Worm (Caenorhabditis elegans) whole organism, L2 larva: ENCODE measurements around the gene C18H7.11.
A peak's percentile ranks its signal among the peaks of the same experiment; 100 is the strongest.

ENCODE experiments used
- C34F6.9 ChIP-seq: fragments of 150-350 bp; optimal IDR thresholded peaks from 2 replicates; lab custom pipeline; 2014; ENCODE audit warnings: missing biosample characterization, missing genetic modification characterization
- Y55F3AM.14 ChIP-seq: fragments of 200-800 bp; sonication (Bioruptor generic); optimal IDR thresholded peaks from 2 replicates; lab custom pipeline; 2018; ENCODE audit warnings: mild to moderate bottlenecking, missing genetic modification characterization, missing compliant biosample characterization
- ZK546.5 ChIP-seq: sonication (generic microtip); optimal IDR thresholded peaks from 2 replicates; lab custom pipeline; 2017; ENCODE audit warnings: missing biosample characterization, missing genetic modification characterization
- aly-2 ChIP-seq: fragments of 150-350 bp; optimal IDR thresholded peaks from 2 replicates; lab custom pipeline; 2014; ENCODE audit warnings: missing biosample characterization, missing genetic modification characterization
- blmp-1 ChIP-seq: sonication (generic microtip); optimal IDR thresholded peaks from 2 replicates; lab custom pipeline; 2017; ENCODE audit warnings: missing genetic modification characterization, mild to moderate bottlenecking, missing compliant biosample characterization, antibody characterized with exemption, moderate library complexity; ENCODE audit not compliant: insufficient read depth
- ceh-16 ChIP-seq: fragments of 150-350 bp; optimal IDR thresholded peaks from 2 replicates; lab custom pipeline; 2014; ENCODE audit warnings: missing biosample characterization, missing genetic modification characterization
- ceh-82 ChIP-seq: fragments of 150-350 bp; optimal IDR thresholded peaks from 2 replicates; lab custom pipeline; 2014; ENCODE audit warnings: missing biosample characterization, missing genetic modification characterization
- crh-2 ChIP-seq: sonication (generic microtip); optimal IDR thresholded peaks from 2 replicates; lab custom pipeline; 2017; ENCODE audit warnings: missing biosample characterization, missing genetic modification characterization
- egl-27 ChIP-seq: sonication (generic microtip); optimal IDR thresholded peaks from 3 replicates; lab custom pipeline; 2017; ENCODE audit warnings: missing biosample characterization, missing genetic modification reagents, missing genetic modification characterization
- elt-1 ChIP-seq: fragments of 150-350 bp; optimal IDR thresholded peaks from 2 replicates; lab custom pipeline; 2014; ENCODE audit warnings: missing biosample characterization, missing genetic modification characterization
- elt-3 ChIP-seq: sonication (generic microtip); optimal IDR thresholded peaks from 2 replicates; lab custom pipeline; 2017; ENCODE audit warnings: missing biosample characterization, missing genetic modification characterization
- fos-1 ChIP-seq: fragments of 150-350 bp; optimal IDR thresholded peaks from 2 replicates; lab custom pipeline; 2014; ENCODE audit warnings: missing biosample characterization, missing genetic modification characterization
- lin-11 ChIP-seq: fragments of 150-350 bp; sonication (generic microtip); optimal IDR thresholded peaks from 2 replicates; lab custom pipeline; 2014; ENCODE audit warnings: missing biosample characterization, missing genetic modification characterization, inconsistent platforms, mixed read lengths
- lin-13 ChIP-seq: fragments of 150-350 bp; optimal IDR thresholded peaks from 2 replicates; lab custom pipeline; 2014; ENCODE audit warnings: missing biosample characterization, missing genetic modification reagents, missing genetic modification characterization
- lin-39 ChIP-seq: fragments of 150-350 bp; optimal IDR thresholded peaks from 2 replicates; lab custom pipeline; 2014; ENCODE audit warnings: missing biosample characterization, missing genetic modification reagents, missing genetic modification characterization
- lsy-2 ChIP-seq, 2 experiments: fragments of 150-350 bp in 1 of 2; sonication (generic microtip) in 1 of 2; optimal IDR thresholded peaks; 2 replicates each; lab custom pipeline; 2014 to 2017; ENCODE audit warnings: missing biosample characterization in 2 of 2, missing genetic modification characterization in 2 of 2
- mbf-1 ChIP-seq: sonication (generic microtip); optimal IDR thresholded peaks from 2 replicates; lab custom pipeline; 2017; ENCODE audit warnings: missing biosample characterization, missing genetic modification characterization
- nhr-11 ChIP-seq: fragments of 150-350 bp; optimal IDR thresholded peaks from 2 replicates; lab custom pipeline; 2014; ENCODE audit warnings: missing biosample characterization, missing genetic modification characterization
- nhr-12 ChIP-seq: fragments of 150-350 bp; optimal IDR thresholded peaks from 2 replicates; lab custom pipeline; 2014; ENCODE audit warnings: missing biosample characterization, missing genetic modification characterization
- nhr-129 ChIP-seq: fragments of 150-350 bp; optimal IDR thresholded peaks from 2 replicates; lab custom pipeline; 2014; ENCODE audit warnings: missing biosample characterization, missing genetic modification characterization
- nhr-21 ChIP-seq: fragments of 150-350 bp; optimal IDR thresholded peaks from 2 replicates; lab custom pipeline; 2014; ENCODE audit warnings: missing biosample characterization, missing genetic modification characterization
- nhr-23 ChIP-seq: fragments of 150-350 bp; optimal IDR thresholded peaks from 2 replicates; lab custom pipeline; 2014; ENCODE audit warnings: missing biosample characterization, missing genetic modification reagents, missing genetic modification characterization
- nhr-237 ChIP-seq: fragments of 150-350 bp; optimal IDR thresholded peaks from 2 replicates; lab custom pipeline; 2014; ENCODE audit warnings: missing biosample characterization, missing genetic modification characterization
- nhr-25 ChIP-seq: fragments of 150-350 bp; sonication (generic microtip); optimal IDR thresholded peaks from 3 replicates; lab custom pipeline; 2014; ENCODE audit warnings: missing biosample characterization, missing genetic modification characterization
- nhr-77 ChIP-seq: fragments of 150-350 bp; optimal IDR thresholded peaks from 2 replicates; lab custom pipeline; 2014; ENCODE audit warnings: missing biosample characterization, missing genetic modification characterization
- sem-4 ChIP-seq: fragments of 150-350 bp; optimal IDR thresholded peaks from 2 replicates; lab custom pipeline; 2014; ENCODE audit warnings: missing biosample characterization, missing genetic modification reagents, missing genetic modification characterization
- skn-1 ChIP-seq: sonication (generic microtip); optimal IDR thresholded peaks from 2 replicates; lab custom pipeline; 2017; ENCODE audit warnings: missing biosample characterization, missing genetic modification characterization
- sma-3 ChIP-seq: sonication (generic microtip); optimal IDR thresholded peaks from 2 replicates; lab custom pipeline; 2016; ENCODE audit warnings: missing genetic modification reagents, missing genetic modification characterization, missing compliant biosample characterization
- sma-9 ChIP-seq, 2 experiments: fragments of 150-350 bp in 1 of 2; sonication (generic microtip) in 1 of 2; optimal IDR thresholded peaks; 2 replicates each; lab custom pipeline; 2014 to 2016; ENCODE audit warnings: missing genetic modification characterization in 2 of 2, mild to moderate bottlenecking in 1 of 2, missing biosample characterization in 1 of 2, missing compliant biosample characterization in 1 of 2, missing genetic modification reagents in 1 of 2, moderate library complexity in 1 of 2
- unc-39 ChIP-seq: fragments of 150-350 bp; optimal IDR thresholded peaks from 2 replicates; lab custom pipeline; 2014; ENCODE audit warnings: missing biosample characterization, missing genetic modification characterization
- unc-55 ChIP-seq: fragments of 150-350 bp; sonication (generic microtip); optimal IDR thresholded peaks from 3 replicates; lab custom pipeline; 2014; ENCODE audit warnings: missing biosample characterization, missing genetic modification reagents, missing genetic modification characterization
- ztf-1 ChIP-seq: fragments of 200-800 bp; sonication (Bioruptor generic); conservative IDR thresholded peaks from 2 replicates; pipeline ENCODE4 v1.3.6; 2022; ENCODE audit warnings: missing genetic modification characterization, missing compliant biosample characterization
- ztf-11 ChIP-seq: sonication (generic microtip); optimal IDR thresholded peaks from 2 replicates; lab custom pipeline; 2017; ENCODE audit warnings: missing biosample characterization, missing genetic modification characterization
- ztf-4 ChIP-seq: fragments of 150-350 bp; optimal IDR thresholded peaks from 2 replicates; lab custom pipeline; 2014; ENCODE audit warnings: missing biosample characterization, missing genetic modification characterization

The C18H7.11 gene

DNA sequence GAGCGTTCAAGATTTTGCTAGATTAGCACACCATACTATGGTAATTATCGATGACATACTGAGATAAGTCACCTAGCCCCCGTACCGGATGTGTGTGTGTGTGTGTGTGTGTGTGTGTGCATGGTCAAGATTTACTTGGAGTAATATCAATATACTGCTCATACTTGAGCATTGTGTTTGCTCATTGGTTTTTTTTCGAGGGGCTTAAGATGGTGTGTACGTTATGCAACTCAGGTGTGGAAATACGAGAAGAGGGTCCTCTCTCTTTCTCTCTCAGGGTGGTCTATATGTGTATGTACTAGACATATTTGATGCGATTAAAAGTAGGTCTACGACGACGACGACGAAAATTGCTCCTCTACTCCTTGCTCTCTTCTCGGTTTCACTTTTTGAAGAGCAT is 36.4 kb upstream of the C18H7.11 start:
- TF ChIP-seq mbf-1 (tag; lab: Kevin White, UChicago) (no peak), nhr-21 (tag; lab: Kevin White, UChicago) (no peak), Y55F3AM.14 (GFP tag; lab: Kevin White, UChicago) (no peak), elt-1 (tag; lab: Kevin White, UChicago) (no peak), fos-1 (tag; lab: Kevin White, UChicago) (no peak), sem-4 (tag; lab: Kevin White, UChicago) (no peak), elt-3 (no peak), nhr-12 (tag; lab: Kevin White, UChicago) (no peak), unc-55 (GFP tag; lab: Kevin White, UChicago) (no peak)

DNA sequence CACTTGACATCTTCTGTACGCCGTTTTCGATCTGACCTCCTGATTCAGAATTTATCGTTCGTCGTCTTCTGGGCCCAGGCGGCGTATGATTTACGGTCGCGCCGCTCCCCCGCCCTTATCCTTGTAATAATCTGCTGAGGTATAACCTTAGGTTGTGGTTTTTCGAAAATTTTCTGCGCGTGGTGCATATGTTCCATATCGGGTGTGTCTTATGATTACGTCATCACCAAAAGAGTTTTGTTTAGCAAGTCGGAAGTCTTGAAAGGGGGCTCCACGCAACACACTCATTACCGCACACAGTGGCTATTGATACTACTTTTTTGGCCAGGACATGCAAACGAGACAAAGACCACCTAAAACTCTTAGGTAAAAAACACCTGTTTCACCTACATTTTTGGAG is 35.9 kb upstream of the C18H7.11 start:
- TF ChIP-seq ztf-1 (GFP tag; lab: Robert Waterston, UW) (no peak), sma-9 (GFP tag; optimal IDR thresholded peaks at IDR 0.05; lab: Kevin White, UChicago) (no peak), sma-9 (tag; optimal IDR thresholded peaks at IDR 0.05; lab: Kevin White, UChicago) (no peak), ceh-16 (tag; lab: Kevin White, UChicago) (no peak), unc-55 (GFP tag; lab: Kevin White, UChicago) (no peak), blmp-1 (no peak), elt-3 (no peak), fos-1 (tag; lab: Kevin White, UChicago) (no peak), ztf-4 (no peak), ZK546.5 (no peak), Y55F3AM.14 (GFP tag; lab: Kevin White, UChicago) (no peak), ceh-82 (tag; lab: Kevin White, UChicago) (no peak), egl-27 (tag; lab: Kevin White, UChicago) (no peak), C34F6.9 (tag; lab: Kevin White, UChicago) (no peak), nhr-25 (tag; lab: Kevin White, UChicago) (no peak), lsy-2 (tag; optimal IDR thresholded peaks at IDR 0.05; lab: Kevin White, UChicago) (no peak), lin-39 (tag; lab: Kevin White, UChicago) (no peak)

DNA sequence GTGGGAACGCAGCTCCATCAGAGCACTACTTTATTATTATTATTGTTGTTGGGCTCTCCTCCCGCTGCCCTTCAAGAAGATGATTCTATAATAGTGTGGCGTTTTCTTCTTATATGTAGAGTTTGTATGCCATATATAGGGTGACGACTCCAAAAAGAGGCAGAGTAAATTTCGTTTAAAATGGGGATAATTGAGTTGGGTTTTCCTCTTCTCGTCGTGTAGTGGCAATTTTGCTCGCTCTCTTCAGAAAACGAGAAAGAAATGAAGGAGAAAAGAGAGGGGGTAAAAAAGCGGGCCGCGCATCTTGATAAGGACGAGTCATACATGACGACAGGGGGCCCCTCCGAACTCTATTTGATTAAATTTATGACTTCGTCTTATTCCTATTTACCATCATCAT is 33.3 kb upstream of the C18H7.11 start:
- TF ChIP-seq ztf-11 (tag; lab: Kevin White, UChicago) (no peak), ceh-82 (tag; lab: Kevin White, UChicago) (no peak), ceh-16 (tag; lab: Kevin White, UChicago) (no peak), skn-1 (no peak), nhr-237 (tag; lab: Kevin White, UChicago) (no peak), lin-39 (tag; lab: Kevin White, UChicago) (no peak), egl-27 (tag; lab: Kevin White, UChicago) (no peak), nhr-129 (no peak), sma-3 (GFP tag; lab: Kevin White, UChicago) (no peak)

DNA sequence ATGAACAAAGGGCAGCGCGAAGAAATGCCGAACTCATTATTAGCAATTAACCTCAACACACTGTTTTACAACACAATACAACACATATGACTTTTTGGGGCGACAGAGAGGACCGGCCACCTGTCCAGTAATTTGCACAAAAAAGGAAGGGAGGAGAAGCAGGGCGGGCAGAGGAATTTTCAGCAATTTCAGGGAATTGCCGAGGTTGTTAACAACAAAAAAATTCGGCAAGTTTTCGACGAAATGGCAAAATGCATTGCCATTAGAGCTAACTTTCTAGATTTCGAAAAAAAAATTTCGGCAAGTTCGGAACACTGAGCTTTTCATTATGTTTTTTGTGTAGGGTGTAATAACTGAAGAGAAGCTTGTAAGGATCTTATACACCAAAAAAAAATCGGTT is 32.7 kb upstream of the C18H7.11 start:
- TF ChIP-seq elt-1 (tag; lab: Kevin White, UChicago), result no peak
- no peak for TF ChIP-seq ceh-82 (tag; lab: Kevin White, UChicago)
- no peak for TF ChIP-seq nhr-25 (tag; lab: Kevin White, UChicago)
- TF ChIP-seq lin-39 (tag; lab: Kevin White, UChicago), result no peak
- TF ChIP-seq blmp-1, result no peak
- TF ChIP-seq mbf-1 (tag; lab: Kevin White, UChicago), result no peak
- no peak for TF ChIP-seq nhr-11

ce11 chrIV:570799-571300 is 25.9 kb upstream of the C18H7.11 start, which contains the start of gene F56A11.5:
Gene F56A11.5, minus strand, starts transcription at chrIV:570849.
- no peak for TF ChIP-seq lin-11
- no peak for TF ChIP-seq nhr-23
- TF ChIP-seq nhr-25 (tag; lab: Kevin White, UChicago), result no peak

ce11 chrIV:572487-572886 is 24.2 kb upstream of the C18H7.11 start, which contains the start of gene gex-2:
Gene gex-2, plus strand, starts transcription at chrIV:572769.
- TF ChIP-seq unc-55 (GFP tag; lab: Kevin White, UChicago), result peak; percentile 29
- no peak for TF ChIP-seq blmp-1
- peak; percentile 11 for TF ChIP-seq nhr-129
- TF ChIP-seq mbf-1 (tag; lab: Kevin White, UChicago), result no peak
- no peak for TF ChIP-seq elt-1 (tag; lab: Kevin White, UChicago)
- no peak for TF ChIP-seq lin-13 (GFP tag; lab: Kevin White, UChicago)
- no peak for TF ChIP-seq ceh-82 (tag; lab: Kevin White, UChicago)
- TF ChIP-seq ztf-4, result no peak
- no peak for TF ChIP-seq unc-39 (tag; lab: Kevin White, UChicago)
- no peak for TF ChIP-seq aly-2 (tag; lab: Kevin White, UChicago)
- TF ChIP-seq sma-3 (GFP tag; lab: Kevin White, UChicago), result no peak
- TF ChIP-seq fos-1 (tag; lab: Kevin White, UChicago), result peak; percentile 47
- TF ChIP-seq ceh-16 (tag; lab: Kevin White, UChicago), result no peak
- TF ChIP-seq nhr-77, result no peak
- no peak for TF ChIP-seq lin-11
- no peak for TF ChIP-seq crh-2 (tag; lab: Kevin White, UChicago)
